Worm (Caenorhabditis elegans): ENCODE results near the gene ccch-5.
"Not testable (repeated sequence)": the region's sequence is repeated elsewhere in the genome, so short reads cannot be mapped to it uniquely, and the experiment has no call there.

DNA sequence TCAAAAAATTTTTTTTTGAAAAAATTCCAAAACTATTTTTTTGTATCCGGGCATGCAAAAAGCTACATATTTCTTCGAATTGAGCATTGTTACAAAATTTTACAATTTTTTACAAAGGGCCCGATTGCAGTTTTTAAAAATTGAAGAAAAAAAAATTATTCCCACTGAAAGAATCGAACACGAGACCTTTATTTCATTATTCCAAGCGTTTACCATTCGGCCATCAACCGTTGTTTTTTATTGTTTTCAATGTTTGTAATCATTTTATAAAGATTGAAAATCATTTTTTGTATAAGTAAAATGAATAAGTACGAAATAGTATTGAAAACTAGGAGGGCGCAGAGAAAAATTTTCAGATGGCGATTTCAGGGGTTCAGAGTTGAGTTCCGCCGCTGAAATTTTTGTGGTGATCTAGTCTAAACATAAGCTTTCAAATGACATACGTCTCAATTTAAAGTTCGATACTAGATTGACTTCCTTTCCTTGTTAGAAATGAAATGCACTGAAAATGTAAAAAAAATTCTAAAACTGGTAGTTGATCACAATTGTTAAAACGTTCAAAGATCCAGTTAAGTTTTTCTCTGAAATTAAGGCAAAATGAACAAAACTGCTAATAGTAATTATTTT, 8.2 kb upstream of the ccch-5 start:
- not testable (repeated sequence) for TF ChIP-seq zag-1 (tag; optimal IDR thresholded peaks at IDR 0.05); F37D6.2 (tag; optimal IDR thresholded peaks at IDR 0.05); daf-19 (GFP tag; conservative IDR thresholded peaks at IDR 0.05); spr-1 (tag; optimal IDR thresholded peaks at IDR 0.05); lim-7 (GFP tag; IDR thresholded peaks at IDR 0.05); ztf-11 (tag; optimal IDR thresholded peaks at IDR 0.05); ceh-20 (GFP tag; IDR thresholded peaks at IDR 0.05); madf-5 (GFP tag; IDR thresholded peaks at IDR 0.05); egl-43 (GFP tag; IDR thresholded peaks at IDR 0.05); nhr-237 (tag; optimal IDR thresholded peaks at IDR 0.05); unc-62 (GFP tag; optimal IDR thresholded peaks at IDR 0.05 in 1 of 2); unc-62 (tag; optimal IDR thresholded peaks at IDR 0.05); nhr-28 (tag; optimal IDR thresholded peaks at IDR 0.05)
